Worm (Caenorhabditis elegans) whole organism, young adult: ENCODE results near the gene ran-1.

Experiments
- K12H6.12 ChIP-seq: fragments of 200-800 bp; sonication (Bioruptor generic); optimal IDR thresholded peaks from 2 replicates; lab custom pipeline; 2018; ENCODE audit warnings: mild to moderate bottlenecking, missing genetic modification characterization, missing compliant biosample characterization
- Y79H2A.3 ChIP-seq: fragments of 200-800 bp; sonication (Bioruptor generic); conservative IDR thresholded peaks from 2 replicates; pipeline ENCODE4 v1.3.6; 2022; ENCODE audit warnings: missing genetic modification reagents, missing genetic modification characterization, missing compliant biosample characterization
- akir-1 ChIP-seq: fragments of 200-800 bp; sonication (Bioruptor generic); optimal IDR thresholded peaks from 2 replicates; lab custom pipeline; 2018; ENCODE audit warnings: mild to moderate bottlenecking, missing genetic modification characterization, moderate library complexity, missing compliant biosample characterization
- egl-18 ChIP-seq: fragments of 200-800 bp; sonication (Bioruptor generic); IDR thresholded peaks from 2 replicates; pipeline ENCODE4 v1.3.6; 2022; ENCODE audit warnings: missing genetic modification reagents, missing genetic modification characterization, missing compliant biosample characterization
- hsf-1 ChIP-seq: fragments of 200-800 bp; sonication (Bioruptor generic); IDR thresholded peaks from 2 replicates; pipeline ENCODE4 v1.3.6; 2022; ENCODE audit warnings: missing genetic modification reagents, missing genetic modification characterization, missing compliant biosample characterization
- let-526 ChIP-seq: fragments of 200-800 bp; sonication (Bioruptor generic); IDR thresholded peaks from 2 replicates; pipeline ENCODE4 v1.3.6; 2022; ENCODE audit warnings: missing genetic modification reagents, missing genetic modification characterization, missing compliant biosample characterization
- lsl-1 ChIP-seq: fragments of 200-800 bp; sonication (Bioruptor generic); optimal IDR thresholded peaks from 2 replicates; lab custom pipeline; 2018; ENCODE audit warnings: mild to moderate bottlenecking, missing genetic modification characterization, moderate library complexity, missing compliant biosample characterization
- lsy-27 ChIP-seq: sonication (generic microtip); optimal IDR thresholded peaks from 2 replicates; lab custom pipeline; 2017; ENCODE audit warnings: missing genetic modification characterization, mild to moderate bottlenecking, missing compliant biosample characterization, antibody characterized with exemption, missing genotype, borderline replicate concordance; ENCODE audit not compliant: insufficient read depth
- nfya-1 ChIP-seq: sonication (generic microtip); optimal IDR thresholded peaks from 2 replicates; lab custom pipeline; 2017; ENCODE audit warnings: antibody characterized with exemption, missing compliant biosample characterization, missing genetic modification characterization, borderline replicate concordance; ENCODE audit not compliant: insufficient read depth
- nfyb-1 ChIP-seq: fragments of 200-800 bp; sonication (Bioruptor generic); IDR thresholded peaks from 2 replicates; pipeline ENCODE4 v1.3.6; 2022; ENCODE audit warnings: missing genetic modification reagents, missing genetic modification characterization, missing compliant biosample characterization
- pha-4 ChIP-seq: fragments of 150-350 bp; sonication (generic microtip); optimal IDR thresholded peaks from 2 replicates; lab custom pipeline; 2014; ENCODE audit warnings: missing biosample characterization, missing genetic modification reagents, missing genetic modification characterization
- snpc-4 ChIP-seq, 5 experiments: fragments of 150-350 bp in 1 of 5; sonication (generic microtip) in 4 of 5; optimal IDR thresholded peaks; 2 replicates each; lab custom pipeline; 2014 to 2018; ENCODE audit warnings: missing genetic modification characterization in 5 of 5, missing biosample characterization in 3 of 5, antibody characterized with exemption in 2 of 5, mild to moderate bottlenecking in 2 of 5, missing compliant biosample characterization in 2 of 5, missing genotype in 2 of 5, moderate library complexity in 2 of 5, missing genetic modification reagents in 1 of 5
- ztf-26 ChIP-seq: sonication (generic microtip); optimal IDR thresholded peaks from 2 replicates; lab custom pipeline; 2017; ENCODE audit warnings: missing genetic modification characterization, missing compliant biosample characterization

DNA sequence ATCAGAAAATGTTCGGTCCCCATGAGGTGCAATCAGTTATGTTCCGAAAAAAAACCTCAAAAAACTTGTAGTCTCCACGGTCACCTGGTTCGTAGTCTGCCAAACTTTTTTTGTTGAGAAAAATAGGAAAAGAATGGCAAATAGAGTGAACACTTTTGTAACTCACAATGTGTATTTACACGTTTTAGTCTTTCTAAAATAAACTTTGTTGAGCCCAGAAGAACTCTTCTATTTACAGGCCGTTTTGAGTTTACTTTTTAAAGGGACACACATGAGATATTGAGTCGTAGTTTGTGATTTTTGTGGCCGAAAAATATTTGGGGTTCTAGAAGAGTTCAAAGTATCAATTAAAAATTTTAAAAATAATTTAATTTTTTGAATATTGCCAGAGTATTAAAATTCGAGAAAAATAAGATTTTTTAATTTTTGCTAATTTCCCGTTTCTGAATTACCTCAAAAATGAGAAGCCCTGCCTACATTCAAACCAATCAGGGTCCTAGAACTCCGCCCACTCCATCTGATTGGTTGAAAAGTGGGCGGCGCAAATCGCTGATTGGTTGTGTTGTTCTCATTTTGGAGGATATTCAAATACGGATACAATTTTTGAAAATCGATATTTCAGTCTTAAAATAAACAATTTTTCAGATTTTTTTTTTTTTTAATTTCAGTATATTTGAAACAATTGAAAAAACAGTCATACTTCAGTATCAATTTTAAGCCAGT, 12.9 kb downstream of the ran-1 start:
- no peak for TF ChIP-seq lsy-27 (tag; lab: Kevin White, UChicago)
- no peak for TF ChIP-seq nfya-1 (tag; lab: Kevin White, UChicago)
- TF ChIP-seq pha-4 (tag; lab: Kevin White, UChicago) = peak; percentile 28
- TF ChIP-seq K12H6.12 (tag; lab: Kevin White, UChicago) = no peak
- no peak for TF ChIP-seq akir-1 (GFP tag; lab: Kevin White, UChicago)
- TF ChIP-seq ztf-26 (tag; lab: Kevin White, UChicago) = no peak
- no peak for TF ChIP-seq snpc-4 (GFP tag; optimal IDR thresholded peaks at IDR 0.05; lab: Kevin White, UChicago)
- TF ChIP-seq snpc-4 (tag; optimal IDR thresholded peaks at IDR 0.05; lab: Kevin White, UChicago) = no peak
- no peak for TF ChIP-seq nfyb-1 (GFP tag; lab: Robert Waterston, UW)
- TF ChIP-seq Y79H2A.3 = no peak
- no peak for TF ChIP-seq lsl-1 (GFP tag; lab: Kevin White, UChicago)
- no peak for TF ChIP-seq egl-18 (GFP tag; lab: Robert Waterston, UW)
- no peak for TF ChIP-seq hsf-1 (GFP tag; lab: Robert Waterston, UW)
- TF ChIP-seq let-526 (GFP tag; lab: Robert Waterston, UW) = no peak
